Worm (Caenorhabditis elegans) whole organism, late embryonic: ENCODE data around the gene C25F9.6.

ENCODE experiments used
- C08G9.2 ChIP-seq: sonication (generic microtip); optimal IDR thresholded peaks from 2 replicates; lab custom pipeline; 2016; ENCODE audit warnings: mild to moderate bottlenecking, missing genetic modification characterization, moderate library complexity, missing compliant biosample characterization
- C38D4.7 ChIP-seq: fragments of 200-800 bp; sonication (Bioruptor generic); optimal IDR thresholded peaks from 2 replicates; lab custom pipeline; 2018; ENCODE audit warnings: mild to moderate bottlenecking, missing genetic modification characterization, moderate library complexity, missing compliant biosample characterization
- K02D7.2 ChIP-seq: sonication (generic microtip); optimal IDR thresholded peaks from 2 replicates; lab custom pipeline; 2017; ENCODE audit warnings: mild to moderate bottlenecking, missing genetic modification characterization, missing compliant biosample characterization
- K09A11.1 ChIP-seq: sonication (generic microtip); optimal IDR thresholded peaks from 2 replicates; lab custom pipeline; 2017; ENCODE audit warnings: antibody characterized with exemption, mild to moderate bottlenecking, missing genetic modification characterization, missing compliant biosample characterization; ENCODE audit not compliant: insufficient read depth
- T23F11.4 ChIP-seq: fragments of 200-800 bp; sonication (Bioruptor generic); optimal IDR thresholded peaks from 2 replicates; lab custom pipeline; 2018; ENCODE audit warnings: mild to moderate bottlenecking, missing genetic modification characterization, missing compliant biosample characterization
- ama-1 ChIP-seq: fragments of 150-350 bp; optimal IDR thresholded peaks from 2 replicates; lab custom pipeline; 2014
- ceh-18 ChIP-seq: sonication (generic microtip); optimal IDR thresholded peaks from 2 replicates; lab custom pipeline; 2016; ENCODE audit warnings: missing genetic modification characterization, missing compliant biosample characterization
- ceh-2 ChIP-seq: sonication (generic microtip); optimal IDR thresholded peaks from 2 replicates; lab custom pipeline; 2016; ENCODE audit warnings: missing genotype, missing genetic modification characterization, missing compliant biosample characterization
- ceh-22 ChIP-seq: sonication (generic microtip); optimal IDR thresholded peaks from 2 replicates; lab custom pipeline; 2017; ENCODE audit warnings: missing biosample characterization, missing genetic modification characterization
- ceh-24 ChIP-seq: sonication (generic microtip); optimal IDR thresholded peaks from 2 replicates; lab custom pipeline; 2016; ENCODE audit warnings: mild to moderate bottlenecking, missing genetic modification characterization, missing compliant biosample characterization
- ceh-30 ChIP-seq: fragments of 150-350 bp; optimal IDR thresholded peaks from 2 replicates; lab custom pipeline; 2014; ENCODE audit warnings: missing biosample characterization, missing genetic modification characterization
- ceh-34 ChIP-seq: sonication (generic microtip); optimal IDR thresholded peaks from 2 replicates; lab custom pipeline; 2016; ENCODE audit warnings: mild to moderate bottlenecking, missing genetic modification characterization, missing compliant biosample characterization
- ceh-45 ChIP-seq: fragments of 200-800 bp; sonication (Bioruptor generic); IDR thresholded peaks from 2 replicates; pipeline ENCODE4 v1.3.6; 2022; ENCODE audit warnings: missing genetic modification reagents, missing genetic modification characterization, missing compliant biosample characterization
- ceh-6 ChIP-seq: fragments of 200-800 bp; sonication (Bioruptor generic); optimal IDR thresholded peaks from 2 replicates; lab custom pipeline; 2018; ENCODE audit warnings: mild to moderate bottlenecking, missing genetic modification characterization, missing compliant biosample characterization
- dmd-4 ChIP-seq: sonication (generic microtip); optimal IDR thresholded peaks from 2 replicates; lab custom pipeline; 2016; ENCODE audit warnings: borderline replicate concordance, missing genetic modification characterization, missing compliant biosample characterization
- dve-1 ChIP-seq: sonication (generic microtip); optimal IDR thresholded peaks from 2 replicates; lab custom pipeline; 2017; ENCODE audit warnings: antibody characterized with exemption, mild to moderate bottlenecking, missing genetic modification characterization, missing compliant biosample characterization
- elt-2 ChIP-seq: sonication (generic microtip); optimal IDR thresholded peaks from 2 replicates; lab custom pipeline; 2016; ENCODE audit warnings: missing genetic modification reagents, missing genetic modification characterization, missing compliant biosample characterization
- ets-4 ChIP-seq: sonication (generic microtip); optimal IDR thresholded peaks from 2 replicates; lab custom pipeline; 2016; ENCODE audit warnings: missing genetic modification characterization, missing compliant biosample characterization
- fax-1 ChIP-seq: sonication (generic microtip); optimal IDR thresholded peaks from 2 replicates; lab custom pipeline; 2016; ENCODE audit warnings: missing genotype, missing genetic modification characterization, missing compliant biosample characterization
- fkh-10 ChIP-seq: fragments of 150-350 bp; optimal IDR thresholded peaks from 2 replicates; lab custom pipeline; 2014; ENCODE audit warnings: missing biosample characterization, missing genetic modification reagents, missing genetic modification characterization
- gmeb-2 ChIP-seq: sonication (generic microtip); optimal IDR thresholded peaks from 2 replicates; lab custom pipeline; 2016; ENCODE audit warnings: missing genetic modification characterization, inconsistent platforms, missing compliant biosample characterization
- hlh-13 ChIP-seq: fragments of 200-800 bp; sonication (Bioruptor generic); optimal IDR thresholded peaks from 2 replicates; lab custom pipeline; 2018; ENCODE audit warnings: mild to moderate bottlenecking, missing genetic modification characterization, missing compliant biosample characterization
- hlh-15 ChIP-seq: sonication (generic microtip); optimal IDR thresholded peaks from 2 replicates; lab custom pipeline; 2016; ENCODE audit warnings: missing genetic modification characterization, missing compliant biosample characterization
- hlh-6 ChIP-seq: sonication (generic microtip); optimal IDR thresholded peaks from 2 replicates; lab custom pipeline; 2016; ENCODE audit warnings: missing genotype, missing genetic modification characterization, missing compliant biosample characterization
- hlh-8 ChIP-seq: sonication (generic microtip); optimal IDR thresholded peaks from 2 replicates; lab custom pipeline; 2016; ENCODE audit warnings: missing genotype, missing genetic modification characterization, missing compliant biosample characterization
- madf-2 ChIP-seq: sonication (generic microtip); optimal IDR thresholded peaks from 2 replicates; lab custom pipeline; 2017; ENCODE audit warnings: missing genetic modification characterization, missing compliant biosample characterization
- nfya-1 ChIP-seq: sonication (generic microtip); optimal IDR thresholded peaks from 2 replicates; lab custom pipeline; 2017; ENCODE audit warnings: missing genetic modification characterization, mild to moderate bottlenecking, missing compliant biosample characterization, antibody characterized with exemption, moderate library complexity
- nhr-232 ChIP-seq: sonication (generic microtip); optimal IDR thresholded peaks from 2 replicates; lab custom pipeline; 2016; ENCODE audit warnings: missing genetic modification characterization, missing compliant biosample characterization
- odd-2 ChIP-seq: sonication (generic microtip); optimal IDR thresholded peaks from 2 replicates; lab custom pipeline; 2017; ENCODE audit warnings: antibody characterized with exemption, mild to moderate bottlenecking, missing genetic modification characterization, missing compliant biosample characterization
- pat-9 ChIP-seq: fragments of 200-800 bp; sonication (Bioruptor generic); optimal IDR thresholded peaks from 2 replicates; lab custom pipeline; 2018; ENCODE audit warnings: mild to moderate bottlenecking, missing genetic modification characterization, moderate library complexity, missing compliant biosample characterization
- pqm-1 ChIP-seq: sonication (generic microtip); optimal IDR thresholded peaks from 2 replicates; lab custom pipeline; 2016; ENCODE audit warnings: missing genetic modification characterization, missing compliant biosample characterization
- pros-1 ChIP-seq: fragments of 150-350 bp; optimal IDR thresholded peaks from 2 replicates; lab custom pipeline; 2014; ENCODE audit warnings: missing biosample characterization, missing genetic modification reagents, missing genetic modification characterization
- ref-2 ChIP-seq: sonication (generic microtip); optimal IDR thresholded peaks from 2 replicates; lab custom pipeline; 2016; ENCODE audit warnings: missing genetic modification characterization, missing compliant biosample characterization
- sox-2 ChIP-seq: fragments of 200-800 bp; sonication (Bioruptor generic); IDR thresholded peaks from 2 replicates; pipeline ENCODE4 v1.3.6; 2022; ENCODE audit warnings: missing genetic modification reagents, missing genetic modification characterization, missing compliant biosample characterization
- sox-4 ChIP-seq: sonication (generic microtip); optimal IDR thresholded peaks from 2 replicates; lab custom pipeline; 2017; ENCODE audit warnings: mild to moderate bottlenecking, missing genetic modification characterization, inconsistent platforms, missing compliant biosample characterization
- syd-9 ChIP-seq: sonication (generic microtip); optimal IDR thresholded peaks from 2 replicates; lab custom pipeline; 2016; ENCODE audit warnings: mild to moderate bottlenecking, missing genetic modification characterization, moderate library complexity, missing compliant biosample characterization
- tbx-2 ChIP-seq: sonication (generic microtip); optimal IDR thresholded peaks from 2 replicates; lab custom pipeline; 2016; ENCODE audit warnings: missing genetic modification characterization, missing compliant biosample characterization
- ttx-3 ChIP-seq: sonication (generic microtip); optimal IDR thresholded peaks from 2 replicates; lab custom pipeline; 2016; ENCODE audit warnings: missing genetic modification reagents, missing genetic modification characterization, missing compliant biosample characterization
- unc-42 ChIP-seq: sonication (generic microtip); optimal IDR thresholded peaks from 2 replicates; lab custom pipeline; 2016; ENCODE audit warnings: missing genotype, missing genetic modification characterization, missing compliant biosample characterization
- unc-55 ChIP-seq: sonication (generic microtip); optimal IDR thresholded peaks from 2 replicates; lab custom pipeline; 2017; ENCODE audit warnings: missing biosample characterization, missing genetic modification reagents, missing genetic modification characterization
- unc-86 ChIP-seq: sonication (generic microtip); optimal IDR thresholded peaks from 2 replicates; lab custom pipeline; 2016; ENCODE audit warnings: missing genetic modification characterization, missing compliant biosample characterization
- zip-5 ChIP-seq: sonication (generic microtip); optimal IDR thresholded peaks from 2 replicates; lab custom pipeline; 2016; ENCODE audit warnings: missing genetic modification characterization, missing compliant biosample characterization
- ztf-16 ChIP-seq: sonication (generic microtip); optimal IDR thresholded peaks from 2 replicates; lab custom pipeline; 2017; ENCODE audit warnings: missing genetic modification characterization, missing compliant biosample characterization

The C25F9.6 gene

DNA sequence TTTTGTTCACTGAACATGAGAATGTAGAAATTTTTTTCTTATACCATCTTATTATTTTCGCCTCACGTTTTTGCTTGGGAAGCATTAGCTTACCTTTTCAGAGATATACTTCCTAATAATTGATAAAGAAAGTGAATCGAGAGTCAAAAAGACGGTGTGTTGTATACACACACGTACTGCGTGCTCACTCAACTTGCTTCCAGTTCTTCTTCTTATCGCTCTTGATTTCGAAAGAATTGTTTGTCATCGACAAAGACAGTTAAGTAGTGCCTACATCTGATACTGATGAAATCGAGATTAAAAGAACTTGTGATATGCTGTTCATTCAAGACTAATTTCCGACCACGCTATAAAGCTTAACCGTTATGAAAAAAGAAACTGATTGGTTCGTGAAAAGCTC, 5.5 kb upstream of the C25F9.6 start, which contains the start of gene C25F9.5:
TSS of gene C25F9.5 (minus strand) at position 195 of the 400 bp plus-strand sequence.
- TF ChIP-seq unc-55 (no peak), ceh-24 (tag; lab: Kevin White, UChicago) (no peak), dmd-4 (tag; lab: Kevin White, UChicago) (no peak), ttx-3 (tag; lab: Kevin White, UChicago) (no peak), hlh-6 (no peak), ets-4 (tag; lab: Kevin White, UChicago) (no peak)

DNA sequence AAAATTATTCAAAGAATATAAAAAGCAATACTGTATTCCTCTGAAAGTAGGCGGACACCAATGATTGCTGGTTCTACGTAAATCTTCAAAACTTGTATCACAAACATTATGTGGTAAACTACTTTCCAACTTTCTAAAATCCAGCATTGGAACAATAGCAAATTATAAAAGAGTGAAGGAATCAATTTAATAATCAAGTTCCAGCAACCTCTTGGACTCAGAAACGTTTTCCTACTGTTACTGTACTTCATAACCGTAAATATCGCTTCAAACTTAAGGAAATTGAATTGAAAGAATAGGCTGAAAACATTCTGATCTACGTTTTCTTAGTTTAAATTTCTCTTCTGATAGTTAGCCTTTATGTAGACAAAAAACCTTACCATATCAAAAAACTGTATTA, 1.5 kb downstream of the C25F9.6 start:
- TF ChIP-seq gmeb-2 (tag; lab: Kevin White, UChicago) (no peak), elt-2 (tag; lab: Kevin White, UChicago) (no peak), hlh-13 (no peak), hlh-8 (tag; lab: Kevin White, UChicago) (no peak), syd-9 (tag; lab: Kevin White, UChicago) (no peak), C08G9.2 (tag; lab: Kevin White, UChicago) (no peak), pat-9 (tag; lab: Kevin White, UChicago) (no peak), fkh-10 (GFP tag; lab: Kevin White, UChicago) (no peak), nfya-1 (no peak), ets-4 (tag; lab: Kevin White, UChicago) (no peak), T23F11.4 (GFP tag; lab: Kevin White, UChicago) (no peak), pros-1 (no peak), ceh-6 (GFP tag; lab: Kevin White, UChicago) (no peak)

DNA sequence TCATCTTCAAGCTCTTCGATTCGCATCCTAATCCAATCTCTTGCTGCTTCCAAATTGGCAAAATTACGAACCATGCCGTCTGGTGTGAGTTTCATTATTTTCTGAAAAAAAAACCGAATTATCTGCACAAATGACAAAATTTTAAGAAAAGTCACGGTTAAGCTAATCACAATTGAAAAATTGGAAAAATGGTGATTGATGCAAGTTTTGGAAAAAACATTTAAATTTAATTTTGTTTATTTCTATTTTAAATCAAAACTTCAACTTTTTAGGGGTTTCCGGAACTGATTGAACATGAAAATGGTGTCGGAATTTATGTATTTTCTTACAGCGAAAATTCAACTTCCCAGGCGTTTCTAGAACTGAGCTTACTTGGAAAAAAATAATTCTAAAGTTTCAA, 2.3 kb downstream of the C25F9.6 start, which contains the start of gene C25F9.12:
TSS of gene C25F9.12 (minus strand) at position 101 of the 400 bp plus-strand sequence.
- no peak for TF ChIP-seq zip-5 (tag; lab: Kevin White, UChicago)
- TF ChIP-seq ceh-34 (tag; lab: Kevin White, UChicago) = no peak
- no peak for TF ChIP-seq fax-1 (tag; lab: Kevin White, UChicago)
- TF ChIP-seq dve-1 = no peak
- no peak for TF ChIP-seq unc-86 (tag; lab: Kevin White, UChicago)
- TF ChIP-seq ceh-22 (tag; lab: Kevin White, UChicago) = no peak
- no peak for TF ChIP-seq nhr-232 (tag; lab: Kevin White, UChicago)
- no peak for TF ChIP-seq C38D4.7 (GFP tag; lab: Kevin White, UChicago)
- no peak for TF ChIP-seq pqm-1 (tag; lab: Kevin White, UChicago)

DNA sequence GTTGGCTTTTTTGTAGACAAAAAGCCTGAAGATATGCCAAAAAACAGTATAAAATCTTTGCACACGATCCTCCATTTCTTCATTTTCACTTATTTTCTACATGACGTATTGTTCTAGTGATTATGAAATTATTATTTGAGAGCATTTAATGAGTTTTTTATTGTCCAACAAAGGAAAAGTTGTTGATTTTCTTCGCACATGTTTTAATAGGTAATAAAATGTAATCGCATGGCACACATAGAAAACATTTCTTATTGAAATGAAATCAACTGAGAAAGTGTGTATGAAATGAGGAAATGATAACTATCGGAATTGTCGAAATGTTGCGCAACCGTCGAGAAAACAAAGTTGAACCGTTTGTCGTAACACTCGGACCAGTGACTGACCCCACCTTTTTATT, 3.7 kb downstream of the C25F9.6 start:
- no peak for TF ChIP-seq ceh-22 (tag; lab: Kevin White, UChicago)
- no peak for TF ChIP-seq hlh-6
- TF ChIP-seq K09A11.1 (tag; lab: Kevin White, UChicago) = no peak
- TF ChIP-seq fkh-10 (GFP tag; lab: Kevin White, UChicago) = no peak
- no peak for TF ChIP-seq unc-55
- no peak for TF ChIP-seq nfya-1
- no peak for TF ChIP-seq ceh-45 (GFP tag; lab: Robert Waterston, UW)
- TF ChIP-seq C38D4.7 (GFP tag; lab: Kevin White, UChicago) = no peak
- TF ChIP-seq ama-1 = no peak
- TF ChIP-seq ceh-30 (tag; lab: Kevin White, UChicago) = no peak
- no peak for TF ChIP-seq ceh-24 (tag; lab: Kevin White, UChicago)
- no peak for TF ChIP-seq ref-2 (tag; lab: Kevin White, UChicago)
- no peak for TF ChIP-seq pqm-1 (tag; lab: Kevin White, UChicago)
- TF ChIP-seq ceh-2 (tag; lab: Kevin White, UChicago) = no peak

DNA sequence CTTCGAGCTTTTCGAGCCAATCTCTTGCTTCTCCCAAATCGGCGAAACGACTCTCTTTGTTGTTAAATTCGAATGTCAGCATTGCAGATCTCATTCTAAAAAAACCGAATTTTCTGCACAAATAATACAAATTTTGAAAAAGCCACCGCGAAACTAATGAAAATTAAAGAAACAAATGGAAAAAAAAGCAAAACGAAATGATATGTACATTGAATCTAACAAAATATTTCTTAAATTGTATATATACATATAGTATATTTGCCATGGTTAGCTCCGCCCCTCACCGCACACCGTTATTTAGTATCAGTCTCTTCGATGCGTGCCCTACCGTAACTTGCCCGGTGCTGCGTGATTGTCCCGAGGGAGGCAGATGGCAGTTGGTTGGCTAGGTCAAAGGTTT, 4.5 kb downstream of the C25F9.6 start, which contains the start of gene srw-86:
TSS of gene srw-86 (minus strand) at position 101 of the 400 bp plus-strand sequence.
- no peak for TF ChIP-seq zip-5 (tag; lab: Kevin White, UChicago)
- no peak for TF ChIP-seq ztf-16 (tag; lab: Kevin White, UChicago)
- TF ChIP-seq ceh-45 (GFP tag; lab: Robert Waterston, UW) = no peak
- TF ChIP-seq unc-42 (tag; lab: Kevin White, UChicago) = no peak
- no peak for TF ChIP-seq fax-1 (tag; lab: Kevin White, UChicago)
- TF ChIP-seq odd-2 = no peak
- no peak for TF ChIP-seq gmeb-2 (tag; lab: Kevin White, UChicago)
- TF ChIP-seq syd-9 (tag; lab: Kevin White, UChicago) = no peak
- TF ChIP-seq fkh-10 (GFP tag; lab: Kevin White, UChicago) = no peak
- TF ChIP-seq C08G9.2 (tag; lab: Kevin White, UChicago) = no peak
- no peak for TF ChIP-seq sox-4
- no peak for TF ChIP-seq pqm-1 (tag; lab: Kevin White, UChicago)
- no peak for TF ChIP-seq madf-2 (tag; lab: Kevin White, UChicago)
- TF ChIP-seq sox-2 (GFP tag; lab: Robert Waterston, UW) = no peak
- no peak for TF ChIP-seq tbx-2 (tag; lab: Kevin White, UChicago)
- TF ChIP-seq ceh-18 (tag; lab: Kevin White, UChicago) = no peak
- TF ChIP-seq hlh-15 = no peak
- no peak for TF ChIP-seq K02D7.2 (tag; lab: Kevin White, UChicago)
